Worm (Caenorhabditis elegans) whole organism, late embryonic: ENCODE measurements around the gene dnj-16.

Experiments
- ama-1 ChIP-seq: fragments of 150-350 bp; optimal IDR thresholded peaks from 2 replicates; lab custom pipeline; 2014
- elt-2 ChIP-seq: sonication (generic microtip); optimal IDR thresholded peaks from 2 replicates; lab custom pipeline; 2016; ENCODE audit warnings: missing genetic modification reagents, missing genetic modification characterization, missing compliant biosample characterization
- ets-4 ChIP-seq: sonication (generic microtip); optimal IDR thresholded peaks from 2 replicates; lab custom pipeline; 2016; ENCODE audit warnings: missing genetic modification characterization, missing compliant biosample characterization
- hlh-30 ChIP-seq: sonication (generic microtip); optimal IDR thresholded peaks from 2 replicates; lab custom pipeline; 2017; ENCODE audit warnings: antibody characterized with exemption, missing genetic modification characterization, missing compliant biosample characterization; ENCODE audit not compliant: insufficient read depth
- hlh-6 ChIP-seq: sonication (generic microtip); optimal IDR thresholded peaks from 2 replicates; lab custom pipeline; 2016; ENCODE audit warnings: missing genotype, missing genetic modification characterization, missing compliant biosample characterization
- pha-2 ChIP-seq: sonication (generic microtip); optimal IDR thresholded peaks from 2 replicates; lab custom pipeline; 2017; ENCODE audit warnings: mild to moderate bottlenecking, missing genetic modification characterization, missing compliant biosample characterization
- rnt-1 ChIP-seq: sonication (generic microtip); optimal IDR thresholded peaks from 2 replicates; lab custom pipeline; 2016; ENCODE audit warnings: missing genetic modification characterization, missing compliant biosample characterization
- sox-2 ChIP-seq: fragments of 200-800 bp; sonication (Bioruptor generic); IDR thresholded peaks from 2 replicates; pipeline ENCODE4 v1.3.6; 2022; ENCODE audit warnings: missing genetic modification reagents, missing genetic modification characterization, missing compliant biosample characterization
- syd-9 ChIP-seq: sonication (generic microtip); optimal IDR thresholded peaks from 2 replicates; lab custom pipeline; 2016; ENCODE audit warnings: mild to moderate bottlenecking, missing genetic modification characterization, moderate library complexity, missing compliant biosample characterization
- tbx-2 ChIP-seq: sonication (generic microtip); optimal IDR thresholded peaks from 2 replicates; lab custom pipeline; 2016; ENCODE audit warnings: missing genetic modification characterization, missing compliant biosample characterization
- tbx-7 ChIP-seq: sonication (generic microtip); optimal IDR thresholded peaks from 2 replicates; lab custom pipeline; 2016; ENCODE audit warnings: missing genotype, missing genetic modification characterization, missing compliant biosample characterization
- ztf-16 ChIP-seq: sonication (generic microtip); optimal IDR thresholded peaks from 2 replicates; lab custom pipeline; 2017; ENCODE audit warnings: missing genetic modification characterization, missing compliant biosample characterization

- TF ChIP-seq syd-9 (tag; lab: Kevin White, UChicago) (no peak), ama-1 (lab: Kevin White, UChicago) (no peak), elt-2 (no peak), sox-2 (no peak), pha-2 (tag; lab: Kevin White, UChicago) (no peak), hlh-30 (no peak), ztf-16 (tag; lab: Kevin White, UChicago) (no peak), ets-4 (tag; lab: Kevin White, UChicago) (no peak), tbx-7 (tag; lab: Kevin White, UChicago) (no peak), rnt-1 (tag; lab: Kevin White, UChicago) (no peak), tbx-2 (no peak), hlh-6 (tag; lab: Kevin White, UChicago) (no peak)
These were observed 15.5 kb upstream of the dnj-16 start for ce11 chrIII:4175489-4175888.
